Worm (Caenorhabditis elegans) whole organism, young adult: ENCODE data around the gene spch-1.

Experiments used
- D2030.7 ChIP-seq: fragments of 200-800 bp; sonication (Bioruptor generic); IDR thresholded peaks from 2 replicates; pipeline ENCODE4 v1.3.6; 2022; ENCODE audit warnings: missing genetic modification reagents, missing genetic modification characterization, missing compliant biosample characterization
- F23B12.7 ChIP-seq: sonication (generic microtip); optimal IDR thresholded peaks from 2 replicates; lab custom pipeline; 2017; ENCODE audit warnings: missing genetic modification characterization, mild to moderate bottlenecking, missing compliant biosample characterization, antibody characterized with exemption, moderate library complexity; ENCODE audit not compliant: insufficient read depth
- F33H1.4 ChIP-seq: fragments of 200-800 bp; sonication (Bioruptor generic); IDR thresholded peaks from 2 replicates; pipeline ENCODE4 v1.3.6; 2022; ENCODE audit warnings: missing genetic modification reagents, missing genetic modification characterization, missing compliant biosample characterization
- F37B4.10 ChIP-seq: fragments of 200-800 bp; sonication (Bioruptor generic); IDR thresholded peaks from 2 replicates; pipeline ENCODE4 v1.3.6; 2022; ENCODE audit warnings: missing genetic modification characterization, missing compliant biosample characterization
- F49E8.2 ChIP-seq: sonication (generic microtip); optimal IDR thresholded peaks from 3 replicates; lab custom pipeline; 2017; ENCODE audit warnings: missing genetic modification characterization, mild to moderate bottlenecking, missing compliant biosample characterization, antibody characterized with exemption, moderate library complexity; ENCODE audit not compliant: insufficient read depth
- F52B5.7 ChIP-seq: sonication (generic microtip); optimal IDR thresholded peaks from 2 replicates; lab custom pipeline; 2016; ENCODE audit warnings: mild to moderate bottlenecking, missing genetic modification characterization, missing compliant biosample characterization
- F57A8.1 ChIP-seq: fragments of 200-800 bp; sonication (Bioruptor generic); optimal IDR thresholded peaks from 2 replicates; lab custom pipeline; 2018; ENCODE audit warnings: mild to moderate bottlenecking, missing genetic modification characterization, moderate library complexity, missing compliant biosample characterization
- F57C9.4 ChIP-seq: sonication (generic microtip); optimal IDR thresholded peaks from 2 replicates; lab custom pipeline; 2017; ENCODE audit warnings: mild to moderate bottlenecking, missing genetic modification characterization, missing compliant biosample characterization
- K12H6.12 ChIP-seq: fragments of 200-800 bp; sonication (Bioruptor generic); optimal IDR thresholded peaks from 2 replicates; lab custom pipeline; 2018; ENCODE audit warnings: mild to moderate bottlenecking, missing genetic modification characterization, missing compliant biosample characterization
- Y53G8AR.9 ChIP-seq: fragments of 200-800 bp; sonication (Bioruptor generic); conservative IDR thresholded peaks from 2 replicates; pipeline ENCODE4 v1.3.6; 2022; ENCODE audit warnings: missing genetic modification reagents, missing genetic modification characterization, missing compliant biosample characterization
- Y95B8A.8 ChIP-seq: fragments of 200-800 bp; sonication (Bioruptor generic); IDR thresholded peaks from 2 replicates; pipeline ENCODE4 v1.3.6; 2022; ENCODE audit warnings: missing genetic modification reagents, missing genetic modification characterization, missing compliant biosample characterization
- ZK185.1 ChIP-seq: sonication (generic microtip); optimal IDR thresholded peaks from 2 replicates; lab custom pipeline; 2016; ENCODE audit warnings: mild to moderate bottlenecking, missing genetic modification characterization, missing compliant biosample characterization; ENCODE audit not compliant: poor library complexity, severe bottlenecking
- aptf-2 ChIP-seq: fragments of 200-800 bp; sonication (Bioruptor generic); conservative IDR thresholded peaks from 2 replicates; pipeline ENCODE4 v1.3.6; 2022; ENCODE audit warnings: missing genetic modification reagents, missing genetic modification characterization, missing compliant biosample characterization
- attf-5 ChIP-seq: fragments of 200-800 bp; sonication (Bioruptor generic); optimal IDR thresholded peaks from 2 replicates; lab custom pipeline; 2018; ENCODE audit warnings: mild to moderate bottlenecking, missing genetic modification characterization, missing compliant biosample characterization
- bed-1 ChIP-seq: fragments of 200-800 bp; sonication (Bioruptor generic); IDR thresholded peaks from 2 replicates; pipeline ENCODE4 v1.3.6; 2022; ENCODE audit warnings: missing genetic modification reagents, missing genetic modification characterization, missing compliant biosample characterization
- bed-2 ChIP-seq: fragments of 200-800 bp; sonication (Bioruptor generic); IDR thresholded peaks from 2 replicates; pipeline ENCODE4 v1.3.6; 2022; ENCODE audit warnings: missing genetic modification reagents, missing genetic modification characterization, missing compliant biosample characterization
- ceh-58 ChIP-seq: fragments of 200-800 bp; sonication (Bioruptor generic); IDR thresholded peaks from 2 replicates; pipeline ENCODE4 v1.3.6; 2022; ENCODE audit warnings: missing genetic modification characterization, missing compliant biosample characterization
- ceh-79 ChIP-seq: sonication (generic microtip); optimal IDR thresholded peaks from 2 replicates; lab custom pipeline; 2017; ENCODE audit warnings: mild to moderate bottlenecking, missing genetic modification characterization, missing compliant biosample characterization
- ceh-91 ChIP-seq: fragments of 200-800 bp; sonication (Bioruptor generic); IDR thresholded peaks from 2 replicates; pipeline ENCODE4 v1.3.6; 2022; ENCODE audit warnings: missing genetic modification reagents, missing genetic modification characterization, missing compliant biosample characterization
- chd-7 ChIP-seq: sonication (generic microtip); optimal IDR thresholded peaks from 2 replicates; lab custom pipeline; 2016; ENCODE audit warnings: mild to moderate bottlenecking, missing genetic modification characterization, moderate library complexity, missing compliant biosample characterization
- die-1 ChIP-seq: sonication (generic microtip); optimal IDR thresholded peaks from 2 replicates; lab custom pipeline; 2016; ENCODE audit warnings: missing genotype, mild to moderate bottlenecking, missing genetic modification characterization, missing compliant biosample characterization
- dpl-1 ChIP-seq: fragments of 150-350 bp; optimal IDR thresholded peaks from 2 replicates; lab custom pipeline; 2014; ENCODE audit warnings: missing biosample characterization, missing genetic modification reagents, missing genetic modification characterization
- efl-1 ChIP-seq: fragments of 150-350 bp; optimal IDR thresholded peaks from 2 replicates; lab custom pipeline; 2014; ENCODE audit warnings: missing biosample characterization, missing genetic modification reagents, missing genetic modification characterization
- hlh-26 ChIP-seq: fragments of 200-800 bp; sonication (Bioruptor generic); conservative IDR thresholded peaks from 2 replicates; pipeline ENCODE4 v1.3.6; 2022; ENCODE audit warnings: missing genetic modification reagents, missing genetic modification characterization, missing compliant biosample characterization
- hmg-1.2 ChIP-seq: fragments of 200-800 bp; sonication (Bioruptor generic); IDR thresholded peaks from 2 replicates; pipeline ENCODE4 v1.3.6; 2022; ENCODE audit warnings: missing genetic modification reagents, missing genetic modification characterization, missing compliant biosample characterization
- lin-26 ChIP-seq: fragments of 200-800 bp; sonication (Bioruptor generic); IDR thresholded peaks from 2 replicates; pipeline ENCODE4 v1.3.6; 2022; ENCODE audit warnings: missing genetic modification reagents, missing genetic modification characterization, missing compliant biosample characterization
- lin-54 ChIP-seq: fragments of 200-800 bp; sonication (Bioruptor generic); optimal IDR thresholded peaks from 2 replicates; lab custom pipeline; 2018; ENCODE audit warnings: mild to moderate bottlenecking, missing genetic modification characterization, missing compliant biosample characterization
- madf-3 ChIP-seq: fragments of 200-800 bp; sonication (Bioruptor generic); IDR thresholded peaks from 2 replicates; pipeline ENCODE4 v1.3.6; 2022; ENCODE audit warnings: missing genetic modification reagents, missing genetic modification characterization, missing compliant biosample characterization
- madf-6 ChIP-seq: fragments of 200-800 bp; sonication (Bioruptor generic); IDR thresholded peaks from 2 replicates; pipeline ENCODE4 v1.3.6; 2022; ENCODE audit warnings: missing genetic modification reagents, missing genetic modification characterization, missing compliant biosample characterization
- madf-8 ChIP-seq: fragments of 200-800 bp; sonication (Bioruptor generic); conservative IDR thresholded peaks from 2 replicates; pipeline ENCODE4 v1.3.6; 2022; ENCODE audit warnings: missing genetic modification reagents, missing genetic modification characterization, missing compliant biosample characterization
- mes-4 ChIP-seq: sonication (generic microtip); optimal IDR thresholded peaks from 2 replicates; lab custom pipeline; 2016; ENCODE audit warnings: missing genotype, missing genetic modification characterization, missing compliant biosample characterization
- nfyb-1 ChIP-seq: fragments of 200-800 bp; sonication (Bioruptor generic); IDR thresholded peaks from 2 replicates; pipeline ENCODE4 v1.3.6; 2022; ENCODE audit warnings: missing genetic modification reagents, missing genetic modification characterization, missing compliant biosample characterization
- nhr-120 ChIP-seq: fragments of 200-800 bp; sonication (Bioruptor generic); IDR thresholded peaks from 2 replicates; pipeline ENCODE4 v1.3.6; 2022; ENCODE audit warnings: missing genetic modification characterization, missing compliant biosample characterization
- nhr-80 ChIP-seq: sonication (generic microtip); optimal IDR thresholded peaks from 2 replicates; lab custom pipeline; 2016; ENCODE audit warnings: missing genetic modification characterization, missing compliant biosample characterization
- nhr-90 ChIP-seq: sonication (generic microtip); optimal IDR thresholded peaks from 2 replicates; lab custom pipeline; 2016; ENCODE audit warnings: missing genotype, mild to moderate bottlenecking, missing genetic modification characterization, missing compliant biosample characterization
- pbrm-1 ChIP-seq: fragments of 200-800 bp; sonication (Bioruptor generic); IDR thresholded peaks from 2 replicates; pipeline ENCODE4 v1.3.6; 2022; ENCODE audit warnings: missing genetic modification reagents, missing genetic modification characterization, missing compliant biosample characterization
- rpc-1 ChIP-seq, 2 experiments: fragments of 150-350 bp in 1 of 2; sonication (generic microtip) in 1 of 2; optimal IDR thresholded peaks; 2 replicates each; lab custom pipeline; 2014 to 2018; ENCODE audit warnings: missing biosample characterization in 1 of 2, missing genetic modification characterization in 1 of 2, missing genetic modification reagents in 1 of 2, missing genotype in 1 of 2
- sea-2 ChIP-seq: fragments of 200-800 bp; sonication (Bioruptor generic); IDR thresholded peaks from 2 replicates; pipeline ENCODE4 v1.3.6; 2022; ENCODE audit warnings: missing genetic modification characterization, missing compliant biosample characterization
- snpc-1.1 ChIP-seq: sonication (generic microtip); optimal IDR thresholded peaks from 2 replicates; lab custom pipeline; 2017; ENCODE audit warnings: missing genetic modification characterization, mild to moderate bottlenecking, missing compliant biosample characterization, antibody characterized with exemption, moderate library complexity, missing genotype, missing genetic modification reagents; ENCODE audit not compliant: insufficient read depth
- tlf-1 ChIP-seq: fragments of 200-800 bp; sonication (Bioruptor generic); optimal IDR thresholded peaks from 2 replicates; lab custom pipeline; 2018; ENCODE audit warnings: mild to moderate bottlenecking, missing genetic modification characterization, missing compliant biosample characterization
- zfh-2 ChIP-seq: fragments of 200-800 bp; sonication (Bioruptor generic); conservative IDR thresholded peaks from 2 replicates; pipeline ENCODE4 v1.3.6; 2022; ENCODE audit warnings: missing genetic modification reagents, missing genetic modification characterization, missing compliant biosample characterization
- ztf-22 ChIP-seq: fragments of 200-800 bp; sonication (Bioruptor generic); optimal IDR thresholded peaks from 2 replicates; lab custom pipeline; 2018; ENCODE audit warnings: mild to moderate bottlenecking, missing genetic modification characterization, moderate library complexity, missing compliant biosample characterization
- ztf-25 ChIP-seq: fragments of 200-800 bp; sonication (Bioruptor generic); IDR thresholded peaks from 2 replicates; pipeline ENCODE4 v1.3.6; 2022; ENCODE audit warnings: missing genetic modification reagents, missing genetic modification characterization, missing compliant biosample characterization
- ztf-26 ChIP-seq: sonication (generic microtip); optimal IDR thresholded peaks from 2 replicates; lab custom pipeline; 2017; ENCODE audit warnings: missing genetic modification characterization, missing compliant biosample characterization
- ztf-3 ChIP-seq: fragments of 200-800 bp; sonication (Bioruptor generic); optimal IDR thresholded peaks from 2 replicates; lab custom pipeline; 2018; ENCODE audit warnings: mild to moderate bottlenecking, missing genetic modification characterization, missing compliant biosample characterization

spch-1 gene

ce11 chrIV:10135817-10136216 lies 24.5 kb upstream of the spch-1 start, which contains the start of gene K08F4.5:
Gene K08F4.5 (minus strand): TSS chrIV:10135917.
- no peak for TF ChIP-seq bed-1 (GFP tag; lab: Robert Waterston, UW)
- no peak for TF ChIP-seq madf-3 (GFP tag; lab: Robert Waterston, UW)
- TF ChIP-seq hmg-1.2: no peak
- TF ChIP-seq bed-2 (GFP tag; lab: Robert Waterston, UW): no peak
- no peak for TF ChIP-seq lin-26 (GFP tag; lab: Robert Waterston, UW)
- no peak for TF ChIP-seq rpc-1 (optimal IDR thresholded peaks at IDR 0.05; lab: Kevin White, UChicago)
- no peak for TF ChIP-seq rpc-1 (tag; optimal IDR thresholded peaks at IDR 0.05; lab: Kevin White, UChicago)
- TF ChIP-seq zfh-2 (GFP tag; lab: Robert Waterston, UW): no peak
- TF ChIP-seq die-1 (tag; lab: Kevin White, UChicago): no peak
- TF ChIP-seq nhr-90 (tag; lab: Kevin White, UChicago): no peak
- no peak for TF ChIP-seq ceh-79 (tag; lab: Kevin White, UChicago)

DNA sequence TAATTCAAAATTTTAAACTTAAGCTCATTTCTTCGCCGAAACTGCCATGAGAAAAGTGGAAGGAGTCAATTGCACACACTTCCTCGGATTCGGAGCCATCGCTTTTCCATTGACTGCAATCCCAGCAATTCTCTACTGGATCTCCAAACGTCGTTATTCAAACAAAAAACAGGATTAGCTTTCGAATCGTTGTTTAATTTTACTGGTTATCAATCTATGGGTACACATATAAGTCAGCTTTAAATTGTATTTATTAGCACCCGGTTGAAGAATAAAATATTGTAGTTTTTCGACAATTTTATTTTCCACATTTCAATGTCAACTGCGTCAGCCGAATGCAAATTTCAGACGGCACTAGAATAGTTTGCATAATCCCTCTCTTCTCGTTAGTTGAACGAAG lies 18.6 kb upstream of the spch-1 start, which contains the start of gene glt-3:
Gene glt-3 (plus strand): TSS at position 301 of the 400 bp plus-strand sequence.
- no peak for TF ChIP-seq pbrm-1 (GFP tag; lab: Robert Waterston, UW)
- TF ChIP-seq rpc-1 (optimal IDR thresholded peaks at IDR 0.05; lab: Kevin White, UChicago): no peak
- TF ChIP-seq rpc-1 (tag; optimal IDR thresholded peaks at IDR 0.05; lab: Kevin White, UChicago): no peak
- no peak for TF ChIP-seq Y53G8AR.9
- TF ChIP-seq aptf-2: no peak
- TF ChIP-seq ztf-22: no peak
- TF ChIP-seq ceh-91 (GFP tag; lab: Robert Waterston, UW): no peak
- TF ChIP-seq die-1 (tag; lab: Kevin White, UChicago): no peak
- TF ChIP-seq hlh-26 (GFP tag; lab: Robert Waterston, UW): no peak
- no peak for TF ChIP-seq nhr-120
- no peak for TF ChIP-seq dpl-1 (GFP tag; lab: Kevin White, UChicago)
- TF ChIP-seq F37B4.10: no peak
- TF ChIP-seq chd-7 (tag; lab: Kevin White, UChicago): no peak
- TF ChIP-seq tlf-1 (GFP tag; lab: Kevin White, UChicago): no peak
- TF ChIP-seq F57A8.1 (GFP tag; lab: Kevin White, UChicago): no peak
- no peak for TF ChIP-seq ceh-58 (GFP tag; lab: Robert Waterston, UW)
- TF ChIP-seq F52B5.7 (tag; lab: Kevin White, UChicago): no peak
- TF ChIP-seq F57C9.4 (tag; lab: Kevin White, UChicago): no peak
- no peak for TF ChIP-seq mes-4 (tag; lab: Kevin White, UChicago)

- TF ChIP-seq dpl-1 (GFP tag; lab: Kevin White, UChicago) (peak; percentile 69), sea-2 (GFP tag; lab: Robert Waterston, UW) (no peak), D2030.7 (GFP tag; lab: Robert Waterston, UW) (peak; percentile 65), K12H6.12 (tag; lab: Kevin White, UChicago) (peak; percentile 23), madf-8 (peak; percentile 56), efl-1 (peak; percentile 85), ZK185.1 (tag; lab: Kevin White, UChicago) (peak; percentile 27), ztf-25 (GFP tag; lab: Robert Waterston, UW) (no peak), nhr-80 (tag; lab: Kevin White, UChicago) (peak; percentile 19), attf-5 (peak; percentile 76), Y95B8A.8 (GFP tag; lab: Robert Waterston, UW) (0 out of 2 replicates have a peak, but pooled peaks have one; percentile 13), nfyb-1 (GFP tag; lab: Robert Waterston, UW) (0 out of 2 replicates have a peak, but pooled peaks have one; percentile 44), madf-6 (GFP tag; lab: Robert Waterston, UW) (peak; percentile 81), chd-7 (tag; lab: Kevin White, UChicago) (no peak), hmg-1.2 (peak; percentile 80), F33H1.4 (GFP tag; lab: Robert Waterston, UW) (peak; percentile 91), ztf-26 (tag; lab: Kevin White, UChicago) (no peak), snpc-1.1 (peak; percentile 10), ceh-91 (GFP tag; lab: Robert Waterston, UW) (peak; percentile 72), F23B12.7 (tag; lab: Kevin White, UChicago) (peak; percentile 50), lin-54 (GFP tag; lab: Kevin White, UChicago) (peak; percentile 94), zfh-2 (GFP tag; lab: Robert Waterston, UW) (no peak), ztf-3 (no peak), F49E8.2 (tag; lab: Kevin White, UChicago) (no peak)
Measured at ce11 chrIV:10128906-10129386, 17.6 kb upstream of the spch-1 start, which contains the start of the genes gtbp-1 and K08F4.3. Gene gtbp-1 (minus strand): TSS chrIV:10128956. Gene K08F4.3 (plus strand): TSS chrIV:10129257.
